Worm (Caenorhabditis elegans) whole organism, late embryonic: ENCODE data around the gene K10G9.2.

ENCODE experiments used
- C08G9.2 ChIP-seq: sonication (generic microtip); optimal IDR thresholded peaks from 2 replicates; lab custom pipeline; 2016; ENCODE audit warnings: mild to moderate bottlenecking, missing genetic modification characterization, moderate library complexity, missing compliant biosample characterization
- C38D4.7 ChIP-seq: fragments of 200-800 bp; sonication (Bioruptor generic); optimal IDR thresholded peaks from 2 replicates; lab custom pipeline; 2018; ENCODE audit warnings: mild to moderate bottlenecking, missing genetic modification characterization, moderate library complexity, missing compliant biosample characterization
- Y22D7AL.16 ChIP-seq: sonication (generic microtip); optimal IDR thresholded peaks from 2 replicates; lab custom pipeline; 2016; ENCODE audit warnings: missing genetic modification characterization, missing compliant biosample characterization
- ceh-30 ChIP-seq: fragments of 150-350 bp; optimal IDR thresholded peaks from 2 replicates; lab custom pipeline; 2014; ENCODE audit warnings: missing biosample characterization, missing genetic modification characterization
- ceh-34 ChIP-seq: sonication (generic microtip); optimal IDR thresholded peaks from 2 replicates; lab custom pipeline; 2016; ENCODE audit warnings: mild to moderate bottlenecking, missing genetic modification characterization, missing compliant biosample characterization
- ceh-45 ChIP-seq: fragments of 200-800 bp; sonication (Bioruptor generic); IDR thresholded peaks from 2 replicates; pipeline ENCODE4 v1.3.6; 2022; ENCODE audit warnings: missing genetic modification reagents, missing genetic modification characterization, missing compliant biosample characterization
- ceh-6 ChIP-seq: fragments of 200-800 bp; sonication (Bioruptor generic); optimal IDR thresholded peaks from 2 replicates; lab custom pipeline; 2018; ENCODE audit warnings: mild to moderate bottlenecking, missing genetic modification characterization, missing compliant biosample characterization
- ceh-9 ChIP-seq: sonication (generic microtip); optimal IDR thresholded peaks from 2 replicates; lab custom pipeline; 2016; ENCODE audit warnings: mild to moderate bottlenecking, missing genetic modification characterization, inconsistent platforms, missing compliant biosample characterization
- che-1 ChIP-seq: sonication (generic microtip); optimal IDR thresholded peaks from 2 replicates; lab custom pipeline; 2016; ENCODE audit warnings: mild to moderate bottlenecking, missing genetic modification characterization, missing compliant biosample characterization
- dmd-4 ChIP-seq: sonication (generic microtip); optimal IDR thresholded peaks from 2 replicates; lab custom pipeline; 2016; ENCODE audit warnings: borderline replicate concordance, missing genetic modification characterization, missing compliant biosample characterization
- elt-2 ChIP-seq: sonication (generic microtip); optimal IDR thresholded peaks from 2 replicates; lab custom pipeline; 2016; ENCODE audit warnings: missing genetic modification reagents, missing genetic modification characterization, missing compliant biosample characterization
- ets-4 ChIP-seq: sonication (generic microtip); optimal IDR thresholded peaks from 2 replicates; lab custom pipeline; 2016; ENCODE audit warnings: missing genetic modification characterization, missing compliant biosample characterization
- fkh-10 ChIP-seq: fragments of 150-350 bp; optimal IDR thresholded peaks from 2 replicates; lab custom pipeline; 2014; ENCODE audit warnings: missing biosample characterization, missing genetic modification reagents, missing genetic modification characterization
- fkh-6 ChIP-seq: sonication (generic microtip); optimal IDR thresholded peaks from 2 replicates; lab custom pipeline; 2016; ENCODE audit warnings: missing genetic modification characterization, missing compliant biosample characterization
- hlh-15 ChIP-seq: sonication (generic microtip); optimal IDR thresholded peaks from 2 replicates; lab custom pipeline; 2016; ENCODE audit warnings: missing genetic modification characterization, missing compliant biosample characterization
- hlh-30 ChIP-seq: sonication (generic microtip); optimal IDR thresholded peaks from 2 replicates; lab custom pipeline; 2017; ENCODE audit warnings: antibody characterized with exemption, missing genetic modification characterization, missing compliant biosample characterization; ENCODE audit not compliant: insufficient read depth
- lim-6 ChIP-seq: sonication (generic microtip); optimal IDR thresholded peaks from 2 replicates; lab custom pipeline; 2016; ENCODE audit warnings: missing genetic modification characterization, missing compliant biosample characterization
- lin-11 ChIP-seq: fragments of 200-800 bp; sonication (Bioruptor generic); optimal IDR thresholded peaks from 2 replicates; lab custom pipeline; 2018; ENCODE audit warnings: mild to moderate bottlenecking, missing genetic modification characterization, missing compliant biosample characterization
- madf-2 ChIP-seq: sonication (generic microtip); optimal IDR thresholded peaks from 2 replicates; lab custom pipeline; 2017; ENCODE audit warnings: missing genetic modification characterization, missing compliant biosample characterization
- mec-3 ChIP-seq: sonication (generic microtip); optimal IDR thresholded peaks from 2 replicates; lab custom pipeline; 2016; ENCODE audit warnings: borderline replicate concordance, missing genetic modification characterization, missing compliant biosample characterization
- nfya-1 ChIP-seq: sonication (generic microtip); optimal IDR thresholded peaks from 2 replicates; lab custom pipeline; 2017; ENCODE audit warnings: missing genetic modification characterization, mild to moderate bottlenecking, missing compliant biosample characterization, antibody characterized with exemption, moderate library complexity
- npax-4 ChIP-seq: sonication (generic microtip); optimal IDR thresholded peaks from 2 replicates; lab custom pipeline; 2016; ENCODE audit warnings: missing genetic modification characterization, missing compliant biosample characterization
- pag-3 ChIP-seq: sonication (generic microtip); optimal IDR thresholded peaks from 2 replicates; lab custom pipeline; 2016; ENCODE audit warnings: missing compliant biosample characterization, missing genetic modification characterization, borderline replicate concordance
- pax-1 ChIP-seq: fragments of 150-350 bp; optimal IDR thresholded peaks from 2 replicates; lab custom pipeline; 2014; ENCODE audit warnings: missing biosample characterization, missing genetic modification characterization
- pha-4 ChIP-seq: fragments of 150-350 bp; optimal IDR thresholded peaks from 2 replicates; lab custom pipeline; 2018; ENCODE audit warnings: missing biosample characterization, missing genetic modification reagents, missing genetic modification characterization
- pqm-1 ChIP-seq: sonication (generic microtip); optimal IDR thresholded peaks from 2 replicates; lab custom pipeline; 2016; ENCODE audit warnings: missing genetic modification characterization, missing compliant biosample characterization
- pros-1 ChIP-seq: fragments of 150-350 bp; optimal IDR thresholded peaks from 2 replicates; lab custom pipeline; 2014; ENCODE audit warnings: missing biosample characterization, missing genetic modification reagents, missing genetic modification characterization
- rnt-1 ChIP-seq: sonication (generic microtip); optimal IDR thresholded peaks from 2 replicates; lab custom pipeline; 2016; ENCODE audit warnings: missing genetic modification characterization, missing compliant biosample characterization
- sdc-2 ChIP-seq: sonication (generic microtip); optimal IDR thresholded peaks from 2 replicates; lab custom pipeline; 2016; ENCODE audit warnings: missing genotype, missing genetic modification characterization, missing compliant biosample characterization
- sox-2 ChIP-seq: fragments of 200-800 bp; sonication (Bioruptor generic); IDR thresholded peaks from 2 replicates; pipeline ENCODE4 v1.3.6; 2022; ENCODE audit warnings: missing genetic modification reagents, missing genetic modification characterization, missing compliant biosample characterization
- sox-4 ChIP-seq: sonication (generic microtip); optimal IDR thresholded peaks from 2 replicates; lab custom pipeline; 2017; ENCODE audit warnings: mild to moderate bottlenecking, missing genetic modification characterization, inconsistent platforms, missing compliant biosample characterization
- tbx-7 ChIP-seq: sonication (generic microtip); optimal IDR thresholded peaks from 2 replicates; lab custom pipeline; 2016; ENCODE audit warnings: missing genotype, missing genetic modification characterization, missing compliant biosample characterization
- unc-3 ChIP-seq, 2 experiments: fragments of 200-800 bp in 1 of 2; sonication (Bioruptor generic) in 1 of 2; sonication (generic microtip) in 1 of 2; conservative IDR thresholded peaks in 1 of 2; optimal IDR thresholded peaks in 1 of 2; 2 replicates each; pipeline versions ENCODE4 v1.3.6 to Lab custom; 2016 to 2022; ENCODE audit warnings: missing compliant biosample characterization in 2 of 2, missing genetic modification characterization in 2 of 2, missing genetic modification reagents in 1 of 2
- unc-42 ChIP-seq: sonication (generic microtip); optimal IDR thresholded peaks from 2 replicates; lab custom pipeline; 2016; ENCODE audit warnings: missing genotype, missing genetic modification characterization, missing compliant biosample characterization
- zip-5 ChIP-seq: sonication (generic microtip); optimal IDR thresholded peaks from 2 replicates; lab custom pipeline; 2016; ENCODE audit warnings: missing genetic modification characterization, missing compliant biosample characterization

Gene K10G9.2

DNA sequence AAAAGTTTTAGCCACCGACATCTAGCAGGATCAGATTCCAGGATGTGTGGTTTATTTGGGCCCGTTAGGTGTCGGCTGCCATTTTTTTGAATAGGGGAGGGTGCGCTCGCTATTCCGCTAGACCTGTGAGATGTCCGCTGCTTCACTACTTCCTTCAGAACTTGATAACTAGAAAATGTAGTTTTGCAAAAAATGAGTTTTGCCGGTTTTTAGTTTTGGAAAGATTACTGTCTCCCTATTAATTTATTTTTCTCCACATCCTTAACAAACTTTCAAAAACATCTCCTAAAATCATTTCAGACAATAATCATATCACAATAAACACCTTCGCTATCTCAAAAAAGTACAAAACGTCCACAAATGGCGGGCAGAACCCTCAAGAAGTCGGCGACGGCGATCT is 9.1 kb downstream of the K10G9.2 start, which contains the start of gene vglu-2:
TSS of gene vglu-2 (plus strand) at position 301 of the 400 bp plus-strand sequence.
- TF ChIP-seq zip-5 (tag; lab: Kevin White, UChicago) (no peak), fkh-10 (GFP tag; lab: Kevin White, UChicago) (no peak), rnt-1 (tag; lab: Kevin White, UChicago) (no peak), sdc-2 (tag; lab: Kevin White, UChicago) (no peak), fkh-6 (tag; lab: Kevin White, UChicago) (no peak), mec-3 (tag; lab: Kevin White, UChicago) (no peak), Y22D7AL.16 (tag; lab: Kevin White, UChicago) (no peak), pqm-1 (tag; lab: Kevin White, UChicago) (no peak), sox-4 (tag; lab: Kevin White, UChicago) (no peak), ceh-9 (tag; lab: Kevin White, UChicago) (no peak), ets-4 (tag; lab: Kevin White, UChicago) (no peak), ceh-45 (GFP tag; lab: Robert Waterston, UW) (no peak), sox-2 (GFP tag; lab: Robert Waterston, UW) (no peak), nfya-1 (tag; lab: Kevin White, UChicago) (no peak), ceh-6 (GFP tag; lab: Kevin White, UChicago) (no peak), lim-6 (no peak), unc-42 (tag; lab: Kevin White, UChicago) (no peak), pax-1 (no peak), lin-11 (tag; lab: Kevin White, UChicago) (no peak)

DNA sequence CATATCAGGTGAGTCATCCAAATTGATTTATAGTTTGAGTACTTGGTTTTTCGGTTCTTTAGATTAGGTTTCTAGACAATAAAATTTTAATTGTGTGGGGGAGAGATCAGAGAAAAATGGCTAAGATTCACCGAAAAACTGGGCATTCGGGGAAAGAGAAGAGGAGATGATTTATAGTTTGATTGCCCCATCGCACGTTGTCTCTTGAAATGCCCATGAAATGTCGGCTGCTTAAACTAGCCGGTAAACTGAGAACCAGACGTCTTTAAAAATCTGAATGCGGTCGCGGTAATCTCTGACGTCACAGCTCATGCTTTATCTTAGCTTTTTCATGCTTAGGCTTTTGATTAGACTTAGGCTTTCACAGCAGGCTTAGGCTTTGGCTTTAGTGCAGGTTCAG is 11.2 kb downstream of the K10G9.2 start:
- no peak for TF ChIP-seq Y22D7AL.16 (tag; lab: Kevin White, UChicago)
- no peak for TF ChIP-seq fkh-10 (GFP tag; lab: Kevin White, UChicago)
- no peak for TF ChIP-seq pros-1 (tag; lab: Kevin White, UChicago)
- TF ChIP-seq dmd-4 (tag; lab: Kevin White, UChicago), result no peak
- TF ChIP-seq hlh-15, result no peak
- TF ChIP-seq unc-3 (GFP tag; conservative IDR thresholded peaks at IDR 0.05; lab: Robert Waterston, UW), result no peak
- TF ChIP-seq unc-3 (tag; optimal IDR thresholded peaks at IDR 0.05; lab: Kevin White, UChicago), result no peak
- TF ChIP-seq fkh-6 (tag; lab: Kevin White, UChicago), result no peak
- TF ChIP-seq C08G9.2, result no peak
- TF ChIP-seq pag-3 (tag; lab: Kevin White, UChicago), result no peak
- TF ChIP-seq pha-4 (tag; lab: Kevin White, UChicago), result no peak
- TF ChIP-seq tbx-7 (tag; lab: Kevin White, UChicago), result no peak
- no peak for TF ChIP-seq che-1 (tag; lab: Kevin White, UChicago)
- TF ChIP-seq ceh-34 (tag; lab: Kevin White, UChicago), result no peak
- no peak for TF ChIP-seq hlh-30 (tag; lab: Kevin White, UChicago)
- TF ChIP-seq, all 69 proteins: peak for 0

DNA sequence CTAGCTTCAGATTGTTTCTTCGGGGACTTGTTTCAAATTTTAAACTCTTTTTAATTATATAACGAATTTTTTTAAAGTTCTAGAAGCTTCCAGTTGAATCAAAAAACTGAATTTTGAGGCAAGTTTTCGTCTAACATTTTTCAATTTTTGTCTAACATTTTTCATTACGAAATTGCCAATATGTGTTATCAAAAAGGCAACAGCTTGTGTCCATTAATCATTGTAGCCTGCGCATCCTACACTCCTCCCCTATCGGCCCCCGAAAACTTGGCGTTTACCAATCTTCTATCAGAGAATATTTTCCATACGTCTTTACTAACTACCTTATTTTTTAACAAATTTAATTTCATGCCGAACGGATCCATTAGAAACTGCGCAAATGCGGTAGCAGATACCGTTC is 14.4 kb downstream of the K10G9.2 start, which contains the start of gene vglu-3:
TSS of gene vglu-3 (plus strand) at position 301 of the 400 bp plus-strand sequence.
- no peak for TF ChIP-seq npax-4
- no peak for TF ChIP-seq tbx-7 (tag; lab: Kevin White, UChicago)
- TF ChIP-seq elt-2 (tag; lab: Kevin White, UChicago), result no peak
- TF ChIP-seq ceh-30 (tag; lab: Kevin White, UChicago), result no peak
- TF ChIP-seq unc-42 (tag; lab: Kevin White, UChicago), result no peak
- TF ChIP-seq C38D4.7 (GFP tag; lab: Kevin White, UChicago), result no peak
- TF ChIP-seq madf-2 (tag; lab: Kevin White, UChicago), result no peak
- TF ChIP-seq rnt-1 (tag; lab: Kevin White, UChicago), result no peak
- no peak for TF ChIP-seq lin-11 (tag; lab: Kevin White, UChicago)
- TF ChIP-seq mec-3 (tag; lab: Kevin White, UChicago), result no peak
